Fruit fly (Drosophila melanogaster): ENCODE measurements around the gene CG11583.

Gene CG11583

DNA sequence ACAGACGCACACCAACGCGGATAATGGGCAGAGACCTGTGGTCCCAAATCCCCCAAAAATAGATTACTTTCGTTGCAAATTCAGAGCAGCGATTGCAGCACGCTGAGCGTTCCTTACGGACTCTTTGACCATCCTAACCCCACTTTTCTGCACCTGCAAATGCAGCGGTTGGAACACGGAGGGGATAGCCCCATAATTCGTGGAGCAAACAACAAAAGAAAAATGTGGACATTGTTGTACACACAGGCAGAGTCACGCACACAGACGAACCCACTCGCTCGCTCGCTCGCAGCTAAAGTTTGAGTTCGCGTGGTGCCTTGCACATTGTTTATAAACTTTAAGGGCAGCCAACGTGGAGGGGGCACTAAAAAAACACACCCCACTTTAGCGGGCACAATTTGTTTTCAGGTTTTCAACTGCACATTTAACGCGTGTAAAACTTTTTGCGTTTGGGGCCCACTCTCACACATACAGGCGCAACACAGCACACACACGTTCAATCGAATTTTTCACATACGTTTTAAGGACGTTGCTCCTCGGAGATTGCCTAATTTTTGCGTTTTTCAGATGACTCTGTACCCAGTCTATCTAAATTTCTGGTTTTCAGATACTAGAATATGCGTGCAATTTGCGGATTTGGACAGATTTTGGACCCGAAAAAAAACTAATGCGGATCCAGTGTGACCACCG, 28.9 kb downstream of the CG11583 start (continued):
- no peak for TF ChIP-seq Poxn (GFP tag; IDR thresholded peaks at IDR 0.05)
- TF ChIP-seq eve (GFP tag; optimal IDR thresholded peaks at IDR 0.05), result no peak
- no peak for TF ChIP-seq sqz (GFP tag; optimal IDR thresholded peaks at IDR 0.05)
- no peak for TF ChIP-seq CG6254 (GFP tag; optimal IDR thresholded peaks at IDR 0.05)
- TF ChIP-seq crol (GFP tag; IDR thresholded peaks at IDR 0.05), result no peak
- no peak for TF ChIP-seq nmo (GFP tag; optimal IDR thresholded peaks at IDR 0.05)
- no peak for TF ChIP-seq CG8359 (GFP tag; optimal IDR thresholded peaks at IDR 0.05; ENCODE audit: borderline replicate concordance)
- no peak for TF ChIP-seq usp (GFP tag; optimal IDR thresholded peaks at IDR 0.05)
- TF ChIP-seq CG11093 (GFP tag; IDR thresholded peaks at IDR 0.05), result no peak
- TF ChIP-seq ase (GFP tag; IDR thresholded peaks at IDR 0.05), result no peak
- TF ChIP-seq Tbp (GFP tag; optimal IDR thresholded peaks at IDR 0.05), result no peak
- TF ChIP-seq CG2712 (tag; optimal IDR thresholded peaks at IDR 0.05), result no peak
- TF ChIP-seq CG17912 (GFP tag; optimal IDR thresholded peaks at IDR 0.05), result no peak
- no peak for TF ChIP-seq CG4328 (GFP tag; optimal IDR thresholded peaks at IDR 0.05)
- no peak for TF ChIP-seq knrl (GFP tag; IDR thresholded peaks at IDR 0.05; ENCODE audit: partially characterized antibody)
- 0 out of 3 replicates have a peak, but pooled peaks have one; percentile 58 for TF ChIP-seq mld (GFP tag; IDR thresholded peaks at IDR 0.05; ENCODE audit: partially characterized antibody)
- TF ChIP-seq Dip2 (GFP tag; IDR thresholded peaks at IDR 0.05), result no peak
- no peak for TF ChIP-seq aop (GFP tag; IDR thresholded peaks at IDR 0.05)
- no peak for TF ChIP-seq lilli (GFP tag; optimal IDR thresholded peaks at IDR 0.05)
- peak; percentile 91 for TF ChIP-seq cg (GFP tag; optimal IDR thresholded peaks at IDR 0.05)
- no peak for TF ChIP-seq Doc2 (GFP tag; IDR thresholded peaks at IDR 0.05)
- no peak for TF ChIP-seq CG10274 (GFP tag; optimal IDR thresholded peaks at IDR 0.05)
- no peak for TF ChIP-seq PHDP (tag; optimal IDR thresholded peaks at IDR 0.05)
- no peak for TF ChIP-seq ham (GFP tag; IDR thresholded peaks at IDR 0.05)
- TF ChIP-seq oc (tag; optimal IDR thresholded peaks at IDR 0.05), result no peak
- TF ChIP-seq CG10431 (GFP tag; optimal IDR thresholded peaks at IDR 0.05), result no peak
- TF ChIP-seq NC2β (GFP tag; optimal IDR thresholded peaks at IDR 0.05), result no peak
- peak; percentile 22 for TF ChIP-seq pzg (GFP tag; optimal IDR thresholded peaks at IDR 0.05)
- TF ChIP-seq CG14014 (GFP tag; IDR thresholded peaks at IDR 0.05), result no peak
- TF ChIP-seq CG3847 (GFP tag; IDR thresholded peaks at IDR 0.05), result no peak
- TF ChIP-seq CoRest (tag; optimal IDR thresholded peaks at IDR 0.05), result no peak
- TF ChIP-seq CG7987 (GFP tag; optimal IDR thresholded peaks at IDR 0.05), result no peak
- no peak for TF ChIP-seq Myb (GFP tag; optimal IDR thresholded peaks at IDR 0.05)
- TF ChIP-seq CG10565 (GFP tag; optimal IDR thresholded peaks at IDR 0.05), result no peak
- TF ChIP-seq CG4617 (GFP tag; optimal IDR thresholded peaks at IDR 0.05; ENCODE audit: borderline replicate concordance), result peak; percentile 46
- no peak for TF ChIP-seq CG3281 (GFP tag; optimal IDR thresholded peaks at IDR 0.05)
- no peak for TF ChIP-seq gsb (GFP tag; IDR thresholded peaks at IDR 0.05)
- TF ChIP-seq Abd-B (GFP tag; optimal IDR thresholded peaks at IDR 0.05), result no peak
- no peak for TF ChIP-seq Nf-YC (tag; optimal IDR thresholded peaks at IDR 0.05)
- no peak for TF ChIP-seq CG11723 (GFP tag; optimal IDR thresholded peaks at IDR 0.05)
- TF ChIP-seq HLH54F (GFP tag; optimal IDR thresholded peaks at IDR 0.05), result no peak
- TF ChIP-seq bcd (GFP tag; optimal IDR thresholded peaks at IDR 0.05), result no peak
- no peak for TF ChIP-seq CG17328 (GFP tag; IDR thresholded peaks at IDR 0.05)
- no peak for TF ChIP-seq slp2 (GFP tag; optimal IDR thresholded peaks at IDR 0.05)
- TF ChIP-seq Blimp-1 (GFP tag; optimal IDR thresholded peaks at IDR 0.05), result no peak
- TF ChIP-seq gfzf (GFP tag; optimal IDR thresholded peaks at IDR 0.05), result no peak
- TF ChIP-seq Doc3 (GFP tag; IDR thresholded peaks at IDR 0.05; ENCODE audit: partially characterized antibody), result no peak
- TF ChIP-seq CG14667 (GFP tag; IDR thresholded peaks at IDR 0.05), result no peak
- no peak; the same call in 2 of the 3 replicates for TF ChIP-seq CG11695 (GFP tag; IDR thresholded peaks at IDR 0.05)
- TF ChIP-seq Scr (GFP tag; IDR thresholded peaks at IDR 0.05; ENCODE audit: partially characterized antibody), result no peak
